Worm (Caenorhabditis elegans) whole organism, L1 larva: ENCODE measurements around the gene algn-8.

Experiments used
- C04F5.9 ChIP-seq: sonication (generic microtip); optimal IDR thresholded peaks from 2 replicates; lab custom pipeline; 2016; ENCODE audit warnings: missing genetic modification characterization, missing compliant biosample characterization
- C16A3.4 ChIP-seq: fragments of 150-350 bp; optimal IDR thresholded peaks from 2 replicates; lab custom pipeline; 2014; ENCODE audit warnings: missing biosample characterization, missing genetic modification characterization
- ama-1 ChIP-seq: fragments of 150-350 bp; optimal IDR thresholded peaks from 2 replicates; lab custom pipeline; 2014
- blmp-1 ChIP-seq: fragments of 150-350 bp; optimal IDR thresholded peaks from 2 replicates; lab custom pipeline; 2014; ENCODE audit warnings: missing biosample characterization, missing genetic modification characterization
- ceh-63 ChIP-seq: fragments of 200-800 bp; sonication (Bioruptor generic); optimal IDR thresholded peaks from 2 replicates; lab custom pipeline; 2018; ENCODE audit warnings: mild to moderate bottlenecking, missing genetic modification characterization, missing compliant biosample characterization
- ceh-8 ChIP-seq: fragments of 200-800 bp; sonication (Bioruptor generic); optimal IDR thresholded peaks from 2 replicates; lab custom pipeline; 2018; ENCODE audit warnings: mild to moderate bottlenecking, missing genetic modification characterization, moderate library complexity, missing compliant biosample characterization
- ceh-90 ChIP-seq: sonication (generic microtip); optimal IDR thresholded peaks from 2 replicates; lab custom pipeline; 2016; ENCODE audit warnings: missing genetic modification characterization, missing compliant biosample characterization
- ces-1 ChIP-seq: fragments of 150-350 bp; optimal IDR thresholded peaks from 2 replicates; lab custom pipeline; 2014; ENCODE audit warnings: missing biosample characterization, missing genetic modification reagents, missing genetic modification characterization
- egl-13 ChIP-seq: sonication (generic microtip); optimal IDR thresholded peaks from 2 replicates; lab custom pipeline; 2016; ENCODE audit warnings: missing genotype, missing genetic modification reagents, missing genetic modification characterization, missing compliant biosample characterization
- egl-27 ChIP-seq, 2 experiments: fragments of 150-350 bp in 1 of 2; sonication (generic microtip); optimal IDR thresholded peaks; 3 replicates each; lab custom pipeline; 2017 to 2018; ENCODE audit warnings: missing biosample characterization in 2 of 2, missing genetic modification characterization in 2 of 2, missing genetic modification reagents in 2 of 2
- fkh-4 ChIP-seq: sonication (generic microtip); optimal IDR thresholded peaks from 2 replicates; lab custom pipeline; 2016; ENCODE audit warnings: missing compliant biosample characterization, missing genetic modification characterization, borderline replicate concordance
- fos-1 ChIP-seq: fragments of 150-350 bp; optimal IDR thresholded peaks from 2 replicates; lab custom pipeline; 2014; ENCODE audit warnings: missing biosample characterization, missing genetic modification characterization
- grh-1 ChIP-seq: fragments of 200-800 bp; sonication (Bioruptor generic); IDR thresholded peaks from 2 replicates; pipeline ENCODE4 v1.3.6; 2022; ENCODE audit warnings: missing genetic modification reagents, missing genetic modification characterization, missing compliant biosample characterization
- hlh-17 ChIP-seq: fragments of 200-800 bp; sonication (Bioruptor generic); optimal IDR thresholded peaks from 2 replicates; lab custom pipeline; 2018; ENCODE audit warnings: missing genetic modification characterization, mild to moderate bottlenecking, missing compliant biosample characterization, moderate library complexity, borderline replicate concordance
- hlh-4 ChIP-seq: sonication (generic microtip); optimal IDR thresholded peaks from 2 replicates; lab custom pipeline; 2016; ENCODE audit warnings: mild to moderate bottlenecking, missing genetic modification characterization, missing compliant biosample characterization
- isw-1 ChIP-seq: fragments of 200-800 bp; sonication (Bioruptor generic); IDR thresholded peaks from 2 replicates; pipeline ENCODE4 v1.3.6; 2022; ENCODE audit warnings: missing genetic modification characterization, missing compliant biosample characterization
- jun-1 ChIP-seq: fragments of 150-350 bp; optimal IDR thresholded peaks from 2 replicates; lab custom pipeline; 2014; ENCODE audit warnings: missing biosample characterization, missing genetic modification reagents, missing genetic modification characterization
- lin-15B ChIP-seq: fragments of 150-350 bp; sonication (generic microtip); optimal IDR thresholded peaks from 3 replicates; lab custom pipeline; 2014; ENCODE audit warnings: missing biosample characterization, missing genetic modification characterization
- lir-3 ChIP-seq: sonication (generic microtip); optimal IDR thresholded peaks from 2 replicates; lab custom pipeline; 2016; ENCODE audit warnings: mild to moderate bottlenecking, missing genetic modification characterization, moderate library complexity, missing compliant biosample characterization; ENCODE audit not compliant: poor library complexity
- lsy-2 ChIP-seq, 2 experiments: fragments of 150-350 bp; optimal IDR thresholded peaks; 2 replicates each; lab custom pipeline; 2014; ENCODE audit warnings: missing biosample characterization in 2 of 2, missing genetic modification characterization in 2 of 2
- mdl-1 ChIP-seq, 2 experiments: fragments of 150-350 bp; optimal IDR thresholded peaks; 2 replicates each; lab custom pipeline; 2014 to 2017; ENCODE audit warnings: missing biosample characterization in 2 of 2, missing genetic modification characterization in 2 of 2, inconsistent platforms in 1 of 2
- mef-2 ChIP-seq: fragments of 150-350 bp; optimal IDR thresholded peaks from 2 replicates; lab custom pipeline; 2014; ENCODE audit warnings: missing biosample characterization, missing genetic modification characterization
- mep-1 ChIP-seq: fragments of 150-350 bp; optimal IDR thresholded peaks from 2 replicates; lab custom pipeline; 2014; ENCODE audit warnings: missing biosample characterization, missing genetic modification characterization
- nhr-20 ChIP-seq: sonication (generic microtip); optimal IDR thresholded peaks from 2 replicates; lab custom pipeline; 2016; ENCODE audit warnings: mild to moderate bottlenecking, missing genetic modification characterization, missing compliant biosample characterization
- nhr-47 ChIP-seq: sonication (generic microtip); optimal IDR thresholded peaks from 2 replicates; lab custom pipeline; 2016; ENCODE audit warnings: mild to moderate bottlenecking, missing genetic modification characterization, moderate library complexity, missing compliant biosample characterization
- nhr-77 ChIP-seq: fragments of 150-350 bp; optimal IDR thresholded peaks from 2 replicates; lab custom pipeline; 2014; ENCODE audit warnings: missing biosample characterization, missing genetic modification characterization
- nhr-85 ChIP-seq: sonication (generic microtip); peaks from one replicate; lab custom pipeline; 2016; ENCODE audit warnings: missing genetic modification characterization, inconsistent platforms, missing compliant biosample characterization
- nhr-90 ChIP-seq: sonication (generic microtip); optimal IDR thresholded peaks from 2 replicates; lab custom pipeline; 2016; ENCODE audit warnings: mild to moderate bottlenecking, missing genetic modification characterization, missing compliant biosample characterization; ENCODE audit not compliant: poor library complexity
- pag-3 ChIP-seq: sonication (generic microtip); optimal IDR thresholded peaks from 2 replicates; lab custom pipeline; 2017; ENCODE audit warnings: missing genetic modification characterization, mild to moderate bottlenecking, missing compliant biosample characterization, antibody characterized with exemption, borderline replicate concordance; ENCODE audit not compliant: insufficient read depth
- pax-3 ChIP-seq: fragments of 200-800 bp; sonication (Bioruptor generic); optimal IDR thresholded peaks from 2 replicates; lab custom pipeline; 2018; ENCODE audit warnings: mild to moderate bottlenecking, missing genetic modification characterization, moderate library complexity, missing compliant biosample characterization
- skn-1 ChIP-seq: fragments of 150-350 bp; optimal IDR thresholded peaks from 2 replicates; lab custom pipeline; 2014; ENCODE audit warnings: missing biosample characterization, missing genetic modification characterization
- sup-37 ChIP-seq: fragments of 200-800 bp; sonication (Bioruptor generic); optimal IDR thresholded peaks from 2 replicates; lab custom pipeline; 2018; ENCODE audit warnings: mild to moderate bottlenecking, missing genetic modification characterization, missing compliant biosample characterization
- unc-30 ChIP-seq: sonication (generic microtip); optimal IDR thresholded peaks from 2 replicates; lab custom pipeline; 2017; ENCODE audit warnings: missing biosample characterization, missing genetic modification characterization
- xbp-1 ChIP-seq: sonication (generic microtip); optimal IDR thresholded peaks from 2 replicates; lab custom pipeline; 2016; ENCODE audit warnings: missing genetic modification characterization, missing compliant biosample characterization
- zag-1 ChIP-seq: fragments of 150-350 bp; optimal IDR thresholded peaks from 2 replicates; lab custom pipeline; 2014; ENCODE audit warnings: missing biosample characterization, missing genetic modification characterization
- zip-4 ChIP-seq: fragments of 200-800 bp; sonication (Bioruptor generic); optimal IDR thresholded peaks from 2 replicates; lab custom pipeline; 2018; ENCODE audit warnings: mild to moderate bottlenecking, missing genetic modification characterization, moderate library complexity, missing compliant biosample characterization

algn-8 gene

ce11 chrII:9859575-9859974, 26.7 kb downstream of the algn-8 start, which contains the start of gene chil-5:
Gene chil-5, minus strand, starts transcription at chrII:9859675.
- no peak for TF ChIP-seq blmp-1 (tag; lab: Kevin White, UChicago)
- TF ChIP-seq nhr-77 (tag; lab: Kevin White, UChicago) = no peak
- TF ChIP-seq pax-3 (tag; lab: Kevin White, UChicago) = no peak
- no peak for TF ChIP-seq isw-1 (GFP tag; lab: Robert Waterston, UW)
- no peak for TF ChIP-seq unc-30 (tag; lab: Kevin White, UChicago)
- no peak for TF ChIP-seq zip-4 (GFP tag; lab: Kevin White, UChicago)
- TF ChIP-seq lin-15B (tag; lab: Kevin White, UChicago) = no peak
- TF ChIP-seq nhr-47 (tag; lab: Kevin White, UChicago) = no peak
- no peak for TF ChIP-seq mef-2 (tag; lab: Kevin White, UChicago)
- TF ChIP-seq hlh-4 (tag; lab: Kevin White, UChicago) = no peak

ce11 chrII:9857791-9858190, 28.5 kb downstream of the algn-8 start, which contains the start of gene chil-6:
Gene chil-6, minus strand, starts transcription at chrII:9857891.
- TF ChIP-seq blmp-1 (tag; lab: Kevin White, UChicago) (no peak), sup-37 (no peak), fos-1 (tag; lab: Kevin White, UChicago) (no peak), unc-30 (tag; lab: Kevin White, UChicago) (no peak), nhr-85 (tag; lab: Kevin White, UChicago) (no peak), jun-1 (tag; lab: Kevin White, UChicago) (no peak), ces-1 (no peak), C04F5.9 (tag; lab: Kevin White, UChicago) (no peak)
- TF ChIP-seq, all 84 proteins: peak for 0

ce11 chrII:9855620-9856019, 30.6 kb downstream of the algn-8 start, which contains the start of gene chil-4:
Gene chil-4, minus strand, starts transcription at chrII:9855720.
- TF ChIP-seq mep-1 (tag; lab: Kevin White, UChicago) = no peak
- TF ChIP-seq fkh-4 = no peak
- no peak for TF ChIP-seq skn-1 (tag; lab: Kevin White, UChicago)
- no peak for TF ChIP-seq lsy-2 (tag; optimal IDR thresholded peaks at IDR 0.05; lab: Kevin White, UChicago)
- TF ChIP-seq pax-3 (tag; lab: Kevin White, UChicago) = no peak
- TF ChIP-seq nhr-20 (tag; lab: Kevin White, UChicago) = no peak
- no peak for TF ChIP-seq egl-13 (tag; lab: Kevin White, UChicago)
- TF ChIP-seq jun-1 (tag; lab: Kevin White, UChicago) = no peak
- TF ChIP-seq ceh-63 = no peak
- TF ChIP-seq grh-1 (GFP tag; lab: Robert Waterston, UW) = no peak
- no peak for TF ChIP-seq ceh-90 (tag; lab: Kevin White, UChicago)
- TF ChIP-seq hlh-17 (GFP tag; lab: Kevin White, UChicago) = no peak
- no peak for TF ChIP-seq ama-1
- no peak for TF ChIP-seq mdl-1 (tag; optimal IDR thresholded peaks at IDR 0.05; lab: Kevin White, UChicago)
- TF ChIP-seq ceh-8 = no peak
- no peak for TF ChIP-seq egl-27 (tag; optimal IDR thresholded peaks at IDR 0.05; lab: Kevin White, UChicago)

ce11 chrII:9850945-9851344, 35.3 kb downstream of the algn-8 start, which contains the start of gene ZK938.10:
Gene ZK938.10, minus strand, starts transcription at chrII:9851045.
- TF ChIP-seq xbp-1 (tag; lab: Kevin White, UChicago) = no peak
- no peak for TF ChIP-seq blmp-1 (tag; lab: Kevin White, UChicago)
- TF ChIP-seq pax-3 (tag; lab: Kevin White, UChicago) = no peak
- TF ChIP-seq nhr-20 (tag; lab: Kevin White, UChicago) = no peak
- TF ChIP-seq egl-27 (tag; optimal IDR thresholded peaks at IDR 0.05; lab: Kevin White, UChicago) = no peak
- no peak for TF ChIP-seq lir-3
- TF ChIP-seq pag-3 (tag; lab: Kevin White, UChicago) = no peak
- TF ChIP-seq zag-1 (tag; lab: Kevin White, UChicago) = no peak
- TF ChIP-seq nhr-90 (tag; lab: Kevin White, UChicago) = no peak
- no peak for TF ChIP-seq mdl-1 (tag; optimal IDR thresholded peaks at IDR 0.05; lab: Kevin White, UChicago)
- TF ChIP-seq C16A3.4 (tag; lab: Kevin White, UChicago) = no peak
- no peak for TF ChIP-seq fkh-4
